Worm (Caenorhabditis elegans): ENCODE data around the gene pcm-1.

Gene pcm-1

ce11 chrV:5912426-5912825, 51.3 kb downstream of the pcm-1 start, which contains the start of gene C04E6.13:
Gene C04E6.13 (plus strand): TSS chrV:5912726.
- TF ChIP-seq sdz-38 (tag; optimal IDR thresholded peaks at IDR 0.05) (no peak), bed-2 (GFP tag; IDR thresholded peaks at IDR 0.05) (no peak), dpl-1 (GFP tag; optimal IDR thresholded peaks at IDR 0.05) (no peak), B0336.3 (GFP tag; IDR thresholded peaks at IDR 0.05) (no peak), F52B5.7 (tag; optimal IDR thresholded peaks at IDR 0.05) (no peak)

All from whole organism, young adult.